Fruit fly (Drosophila melanogaster) whole organism, embryonic: ENCODE data around the gene Etl1.

Experiments
- CG10147 ChIP-seq: fragments of 200-800 bp; sonication (Bioruptor generic); optimal IDR thresholded peaks from 2 replicates; lab custom pipeline; 2019; ENCODE audit warnings: missing biosample characterization, mild to moderate bottlenecking, missing genetic modification characterization, moderate library complexity
- Hr3 ChIP-seq: fragments of 200-800 bp; sonication (Bioruptor generic); optimal IDR thresholded peaks from 3 replicates; lab custom pipeline; 2016; ENCODE audit warnings: missing biosample characterization, missing genetic modification characterization

DNA sequence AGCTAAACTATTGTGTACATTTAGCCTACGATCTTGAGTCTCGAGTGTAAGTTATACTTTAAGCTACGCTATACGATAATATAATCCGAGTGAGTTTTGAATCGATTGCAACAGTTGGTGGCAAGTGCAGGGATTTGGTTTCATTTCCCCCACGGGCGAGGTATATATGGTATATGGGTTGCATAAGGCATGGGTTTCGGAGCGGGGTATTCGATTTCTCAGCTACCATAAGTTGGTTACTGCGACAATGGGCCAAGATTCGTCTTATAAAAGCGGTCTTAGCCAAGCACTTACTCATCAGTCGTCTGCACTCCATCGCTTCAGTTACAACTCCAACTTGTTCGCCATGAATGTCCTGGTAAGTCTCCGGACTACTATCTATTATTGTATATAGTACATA is 17.9 kb upstream of the Etl1 start, which contains the start of gene CG42367:
- no peak for TF ChIP-seq Hr3
- TF ChIP-seq CG10147: no peak
